Fruit fly (Drosophila melanogaster) whole organism: ENCODE data around the gene CG31445.

Experiments used
- Dll ChIP-seq: fragments of >200 bp; optimal IDR thresholded peaks from 2 replicates; lab custom pipeline; 2017
- EcR ChIP-seq, 2 experiments: fragments of >200 bp; optimal IDR thresholded peaks; 2 replicates each; lab custom pipeline; 2017; ENCODE audit warnings: missing biosample characterization in 2 of 2, missing genetic modification characterization in 2 of 2, missing genetic modification reagents in 2 of 2
- psq ChIP-seq: fragments of >200 bp; optimal IDR thresholded peaks from 2 replicates; lab custom pipeline; 2017
- usp ChIP-seq: fragments of >200 bp; optimal IDR thresholded peaks from 2 replicates; lab custom pipeline; 2017; ENCODE audit warnings: missing biosample characterization, missing genetic modification characterization, mixed read lengths

DNA sequence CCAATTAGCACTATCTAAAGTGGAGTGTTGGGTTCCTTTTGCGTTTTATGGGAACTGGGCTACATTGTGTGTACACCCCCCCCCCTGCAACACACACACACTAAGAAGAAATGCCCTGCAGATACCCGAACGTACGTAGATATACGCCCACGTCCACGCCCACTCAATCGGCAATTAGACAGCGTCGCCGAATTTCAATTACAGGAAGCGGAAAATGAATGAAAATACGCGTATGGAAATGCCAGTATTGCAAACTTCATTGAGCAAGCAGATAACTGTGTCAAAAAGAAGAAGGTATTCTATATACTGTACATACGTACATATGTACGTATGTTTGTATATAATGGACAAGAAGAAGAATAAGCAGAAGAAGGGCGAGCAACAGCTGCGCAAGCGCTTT, 31.2 kb downstream of the CG31445 start:
- TF ChIP-seq psq (lab: Kevin White, UChicago) (no peak), Dll (lab: Kevin White, UChicago) (no peak), usp (GFP tag; lab: Kevin White, UChicago) (no peak), EcR (GFP tag; optimal IDR thresholded peaks at IDR 0.05; lab: Kevin White, UChicago) (no peak)
